Fruit fly (Drosophila melanogaster) whole organism, wandering third instar larva: ENCODE data around the gene CG3868.

Experiments
- Abd-B ChIP-seq: fragments of >200 bp; optimal IDR thresholded peaks from 2 replicates; lab custom pipeline; 2017; ENCODE audit warnings: missing biosample characterization, missing genetic modification characterization
- CG32264 ChIP-seq: fragments of 200-800 bp; sonication (Bioruptor generic); optimal IDR thresholded peaks from 2 replicates; lab custom pipeline; 2016; ENCODE audit warnings: missing biosample characterization, missing genetic modification characterization
- CG9705 ChIP-seq: fragments of 200-800 bp; sonication (Bioruptor generic); optimal IDR thresholded peaks from 2 replicates; lab custom pipeline; 2018; ENCODE audit warnings: missing biosample characterization, mild to moderate bottlenecking, missing genetic modification characterization
- CrebA ChIP-seq: fragments of 200-800 bp; sonication (Bioruptor generic); optimal IDR thresholded peaks from 2 replicates; lab custom pipeline; 2016; ENCODE audit warnings: missing biosample characterization, mild to moderate bottlenecking, missing genetic modification characterization, borderline replicate concordance
- Dfd ChIP-seq: fragments of >200 bp; optimal IDR thresholded peaks from 2 replicates; lab custom pipeline; 2017; ENCODE audit warnings: missing biosample characterization, missing genetic modification characterization
- Dif ChIP-seq: fragments of 200-275, 200-300 bp; sonication (Bioruptor generic); optimal IDR thresholded peaks from 2 replicates; lab custom pipeline; 2018; ENCODE audit warnings: missing biosample characterization, missing genetic modification characterization; ENCODE audit not compliant: partially characterized antibody
- GATAd ChIP-seq: sonication (Bioruptor generic); optimal IDR thresholded peaks from 2 replicates; lab custom pipeline; 2016; ENCODE audit warnings: missing biosample characterization, missing genetic modification characterization
- HLH106 ChIP-seq: fragments of 200-800 bp; optimal IDR thresholded peaks from 3 replicates; lab custom pipeline; 2019; ENCODE audit warnings: missing biosample characterization, mild to moderate bottlenecking, missing genetic modification characterization, moderate library complexity
- Hnf4 ChIP-seq: fragments of 200-800 bp; sonication (Bioruptor generic); optimal IDR thresholded peaks from 2 replicates; lab custom pipeline; 2016; ENCODE audit warnings: missing biosample characterization, mild to moderate bottlenecking, missing genetic modification characterization
- Hr78 ChIP-seq: fragments of >200 bp; optimal IDR thresholded peaks from 2 replicates; lab custom pipeline; 2017; ENCODE audit warnings: missing biosample characterization, missing genetic modification characterization
- Hr83 ChIP-seq: fragments of 200-300 bp; sonication (Bioruptor generic); optimal IDR thresholded peaks from 2 replicates; lab custom pipeline; 2016; ENCODE audit warnings: missing biosample characterization, mild to moderate bottlenecking, missing genetic modification characterization, moderate library complexity; ENCODE audit not compliant: poor library complexity, severe bottlenecking
- Jra ChIP-seq: sonication (Bioruptor generic); optimal IDR thresholded peaks from 2 replicates; lab custom pipeline; 2016; ENCODE audit warnings: missing biosample characterization, missing genetic modification characterization
- Mio ChIP-seq: sonication (Bioruptor generic); optimal IDR thresholded peaks from 2 replicates; lab custom pipeline; 2016; ENCODE audit warnings: missing biosample characterization, missing genetic modification characterization
- Myc ChIP-seq: fragments of >200 bp; optimal IDR thresholded peaks from 2 replicates; lab custom pipeline; 2017
- N ChIP-seq: fragments of >200 bp; optimal IDR thresholded peaks from 2 replicates; lab custom pipeline; 2018; ENCODE audit warnings: missing biosample characterization, missing external identifiers, missing genetic modification characterization
- OdsH ChIP-seq: fragments of 200-800 bp; sonication (Bioruptor generic); optimal IDR thresholded peaks from 2 replicates; lab custom pipeline; 2016; ENCODE audit warnings: missing biosample characterization, mild to moderate bottlenecking, missing genetic modification characterization
- Rel ChIP-seq, 2 experiments: fragments of 200-800 bp; sonication (Bioruptor generic) in 1 of 2; optimal IDR thresholded peaks; 2 replicates in 1 of 2; 3 replicates in 1 of 2; lab custom pipeline; 2016 to 2019; ENCODE audit warnings: mild to moderate bottlenecking in 2 of 2, missing biosample characterization in 2 of 2, missing genetic modification characterization in 2 of 2, moderate library complexity in 1 of 2
- Sp1 ChIP-seq: fragments of 200-800 bp; sonication (Bioruptor generic); optimal IDR thresholded peaks from 3 replicates; lab custom pipeline; 2019; ENCODE audit warnings: missing biosample characterization, mild to moderate bottlenecking, missing genetic modification characterization, moderate library complexity
- Vsx2 ChIP-seq: fragments of 200-300, 225-300 bp; sonication (Bioruptor generic); optimal IDR thresholded peaks from 2 replicates; lab custom pipeline; 2018; ENCODE audit warnings: missing biosample characterization, missing genetic modification characterization; ENCODE audit not compliant: partially characterized antibody
- br ChIP-seq: fragments of 200-800 bp; sonication (Bioruptor generic); optimal IDR thresholded peaks from 2 replicates; lab custom pipeline; 2016; ENCODE audit warnings: missing biosample characterization, missing genetic modification characterization
- brk ChIP-seq: fragments of 200-800 bp; sonication (Bioruptor generic); optimal IDR thresholded peaks from 2 replicates; lab custom pipeline; 2016; ENCODE audit warnings: missing biosample characterization, mild to moderate bottlenecking, missing genetic modification characterization
- dl ChIP-seq, 2 experiments: fragments of 175-275, 200-275 bp in 1 of 2; fragments of 200-275 bp in 1 of 2; sonication (Bioruptor generic); optimal IDR thresholded peaks; lab custom pipeline; 2018; ENCODE audit warnings: mild to moderate bottlenecking in 2 of 2, missing biosample characterization in 2 of 2, missing genetic modification characterization in 2 of 2, moderate library complexity in 2 of 2; ENCODE audit not compliant: partially characterized antibody in 2 of 2, insufficient read depth in 1 of 2
- dmrt93B ChIP-seq: fragments of 200-800 bp; sonication (Bioruptor generic); optimal IDR thresholded peaks from 2 replicates; lab custom pipeline; 2018; ENCODE audit warnings: missing biosample characterization, mild to moderate bottlenecking, missing genetic modification characterization
- dsf ChIP-seq: sonication (Bioruptor generic); optimal IDR thresholded peaks from 2 replicates; lab custom pipeline; 2016; ENCODE audit warnings: missing biosample characterization, missing genetic modification characterization, borderline replicate concordance
- ey ChIP-seq: fragments of 200-800 bp; sonication (Bioruptor generic); optimal IDR thresholded peaks from 2 replicates; lab custom pipeline; 2016; ENCODE audit warnings: missing biosample characterization, missing genetic modification characterization
- foxo ChIP-seq, 2 experiments: fragments of 200-800 bp; sonication (Bioruptor generic); optimal IDR thresholded peaks; 2 replicates in 1 of 2; 3 replicates in 1 of 2; lab custom pipeline; 2016 to 2017; ENCODE audit warnings: missing biosample characterization in 2 of 2, missing genetic modification characterization in 2 of 2
- fru ChIP-seq: fragments of 200-800 bp; sonication (Bioruptor generic); optimal IDR thresholded peaks from 3 replicates; lab custom pipeline; 2016; ENCODE audit warnings: missing biosample characterization, mild to moderate bottlenecking, missing genetic modification characterization
- h ChIP-seq: fragments of 200-800 bp; sonication (Bioruptor generic); optimal IDR thresholded peaks from 3 replicates; lab custom pipeline; 2016; ENCODE audit warnings: missing biosample characterization, mild to moderate bottlenecking, missing genetic modification characterization
- jim ChIP-seq: fragments of 175-275, 200-325 bp; sonication (Bioruptor generic); optimal IDR thresholded peaks from 2 replicates; lab custom pipeline; 2016; ENCODE audit warnings: missing biosample characterization, mild to moderate bottlenecking, missing genetic modification characterization
- lola ChIP-seq: fragments of >200 bp; optimal IDR thresholded peaks from 2 replicates; lab custom pipeline; 2017; ENCODE audit warnings: missing biosample characterization, missing genetic modification characterization
- pan ChIP-seq: fragments of >200 bp; optimal IDR thresholded peaks from 2 replicates; lab custom pipeline; 2017
- psq ChIP-seq: fragments of 200-800 bp; sonication (Bioruptor generic); optimal IDR thresholded peaks from 3 replicates; lab custom pipeline; 2017; ENCODE audit warnings: missing biosample characterization, mild to moderate bottlenecking, missing genetic modification characterization, moderate library complexity
- rgr ChIP-seq: fragments of 200-800 bp; sonication (Bioruptor generic); optimal IDR thresholded peaks from 3 replicates; lab custom pipeline; 2016; ENCODE audit warnings: missing biosample characterization, mild to moderate bottlenecking, missing genetic modification characterization
- sage ChIP-seq: fragments of 200-800 bp; sonication (Bioruptor generic); optimal IDR thresholded peaks from 2 replicates; lab custom pipeline; 2016; ENCODE audit warnings: missing biosample characterization, mild to moderate bottlenecking, missing genetic modification characterization
- sv ChIP-seq: fragments of 200-800 bp; sonication (Bioruptor generic); optimal IDR thresholded peaks from 3 replicates; lab custom pipeline; 2016; ENCODE audit warnings: missing biosample characterization, missing genetic modification characterization
- tai ChIP-seq: sonication (Bioruptor generic); optimal IDR thresholded peaks from 2 replicates; lab custom pipeline; 2016; ENCODE audit warnings: missing biosample characterization, missing genetic modification characterization
- usp ChIP-seq: fragments of >200 bp; optimal IDR thresholded peaks from 2 replicates; lab custom pipeline; 2017; ENCODE audit warnings: missing biosample characterization, missing genetic modification characterization
- woc ChIP-seq: sonication (Bioruptor generic); optimal IDR thresholded peaks from 2 replicates; lab custom pipeline; 2016; ENCODE audit warnings: missing biosample characterization, mild to moderate bottlenecking, missing genetic modification characterization

The CG3868 gene

dm6 chr3L:14366124-14366523, 36.4 kb downstream of the CG3868 start (continued):
- TF ChIP-seq Hr78 (GFP tag; lab: Kevin White, UChicago) (no peak), Hr83 (no peak), jim (no peak), Jra (GFP tag; lab: Kevin White, UChicago) (no peak), OdsH (peak; percentile 12), Rel (GFP tag; optimal IDR thresholded peaks at IDR 0.05; lab: Kevin White, UChicago) (no peak), Rel (tag; optimal IDR thresholded peaks at IDR 0.05; lab: Kevin White, UChicago) (no peak), Sp1 (GFP tag; lab: Kevin White, UChicago) (peak; percentile 30), CG32264 (GFP tag; lab: Kevin White, UChicago) (no peak), tai (GFP tag; lab: Kevin White, UChicago) (no peak), dsf (GFP tag; lab: Kevin White, UChicago) (no peak), CrebA (no peak)

- TF ChIP-seq sage (GFP tag; lab: Kevin White, UChicago) (no peak), br (GFP tag; lab: Kevin White, UChicago) (no peak), ey (GFP tag; lab: Kevin White, UChicago) (no peak), woc (GFP tag; lab: Kevin White, UChicago) (no peak), CrebA (no peak), jim (no peak), psq (GFP tag; lab: Kevin White, UChicago) (no peak), Sp1 (GFP tag; lab: Kevin White, UChicago) (no peak), foxo (GFP tag; optimal IDR thresholded peaks at IDR 0.05; lab: Kevin White, UChicago) (no peak), fru (GFP tag; lab: Kevin White, UChicago) (no peak)
These were observed 37.1 kb downstream of the CG3868 start for dm6 chr3L:14365440-14365839.

dm6 chr3L:14364701-14365100, 37.8 kb downstream of the CG3868 start:
- TF ChIP-seq OdsH (peak; percentile 95), dsf (GFP tag; lab: Kevin White, UChicago) (peak; percentile 64), psq (GFP tag; lab: Kevin White, UChicago) (peak; percentile 87), GATAd (GFP tag; lab: Kevin White, UChicago) (peak; percentile 8), sage (GFP tag; lab: Kevin White, UChicago) (peak; percentile 86), dl (GFP tag; optimal IDR thresholded peaks at IDR 0.05; lab: Kevin White, UChicago; ENCODE audit: insufficient read depth in 1 of 2, partially characterized antibody in 2 of 2) (no peak), Vsx2 (GFP tag; lab: Kevin White, UChicago) (no peak), usp (no peak), Hnf4 (GFP tag; lab: Kevin White, UChicago) (peak; percentile 87), foxo (GFP tag; optimal IDR thresholded peaks at IDR 0.05; lab: Kevin White, UChicago) (peak; percentile 62 to 92), Hr78 (GFP tag; lab: Kevin White, UChicago) (no peak), pan (lab: Kevin White, UChicago) (no peak), Rel (GFP tag; optimal IDR thresholded peaks at IDR 0.05; lab: Kevin White, UChicago) (peak; percentile 85), Rel (tag; optimal IDR thresholded peaks at IDR 0.05; lab: Kevin White, UChicago) (peak; percentile 12), br (GFP tag; lab: Kevin White, UChicago) (peak; percentile 94), tai (GFP tag; lab: Kevin White, UChicago) (peak; percentile 82), Jra (GFP tag; lab: Kevin White, UChicago) (peak; percentile 65), N (GFP tag; lab: Kevin White, UChicago) (no peak), lola (GFP tag; lab: Kevin White, UChicago) (no peak), rgr (GFP tag; lab: Kevin White, UChicago) (peak; percentile 94), CG9705 (peak; percentile 41), sv (GFP tag; lab: Kevin White, UChicago) (peak; percentile 35), ey (GFP tag; lab: Kevin White, UChicago) (peak; percentile 94), jim (no peak), Sp1 (GFP tag; lab: Kevin White, UChicago) (peak; percentile 92), CG32264 (GFP tag; lab: Kevin White, UChicago) (peak; percentile 86), CrebA (peak; percentile 65), Abd-B (GFP tag; lab: Kevin White, UChicago) (no peak), Mio (GFP tag; lab: Kevin White, UChicago) (peak; percentile 38), Myc (no peak), dmrt93B (peak; percentile 72), h (GFP tag; lab: Kevin White, UChicago) (peak; percentile 96), woc (GFP tag; lab: Kevin White, UChicago) (peak; percentile 89), HLH106 (tag; lab: Kevin White, UChicago) (peak; percentile 85), Dif (GFP tag; lab: Kevin White, UChicago) (no peak), fru (GFP tag; lab: Kevin White, UChicago) (peak; percentile 94), brk (GFP tag; lab: Kevin White, UChicago) (peak; percentile 92), Dfd (GFP tag; lab: Kevin White, UChicago) (no peak), Hr83 (no peak)
- TF ChIP-seq, all 38 proteins: peak for 25
